Fruit fly (Drosophila melanogaster): ENCODE data around the gene CG42570.

The CG42570 gene

DNA sequence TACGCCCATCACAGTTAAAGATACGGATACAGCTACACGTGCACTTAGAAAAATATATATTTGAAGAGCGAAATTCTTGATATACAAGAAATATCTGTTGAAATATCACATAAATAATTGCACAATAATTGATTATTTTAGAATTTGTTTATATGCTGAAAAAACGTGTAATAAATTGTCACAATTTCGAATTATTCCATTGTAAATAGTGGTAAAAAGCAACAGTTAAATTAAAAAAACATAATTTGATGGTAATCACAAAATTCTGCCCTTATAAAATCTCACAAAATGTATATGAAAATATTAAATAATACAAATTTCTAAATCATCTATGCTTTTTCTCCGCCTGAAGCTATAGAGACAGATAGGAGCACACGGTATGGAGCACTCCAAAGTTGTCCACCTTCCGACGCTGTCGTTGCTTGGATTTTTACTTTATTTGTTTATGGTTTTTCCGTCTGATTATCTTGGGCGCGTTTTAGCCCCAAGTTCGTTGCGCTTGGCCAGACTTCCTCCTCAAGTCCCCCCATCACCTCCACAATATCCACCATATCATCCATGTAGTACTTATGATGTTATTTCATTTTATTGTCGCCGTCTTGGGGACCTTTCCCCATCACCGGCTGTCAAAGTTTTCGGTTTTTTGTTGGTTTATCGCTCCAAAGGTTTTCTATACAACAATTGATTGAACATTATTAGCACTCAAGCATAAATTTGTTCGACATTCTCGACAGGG, 13.2 kb upstream of the CG42570 start:
- no peak for TF ChIP-seq tj (GFP tag; optimal IDR thresholded peaks at IDR 0.05)
- no peak for TF ChIP-seq CG7101 (tag; optimal IDR thresholded peaks at IDR 0.05)
- TF ChIP-seq CG11617 (GFP tag; optimal IDR thresholded peaks at IDR 0.05), result no peak
- no peak for TF ChIP-seq kay (GFP tag; ENCODE audit: borderline replicate concordance)

- TF ChIP-seq cnc (optimal IDR thresholded peaks at IDR 0.05) (no peak), Mnt (GFP tag; optimal IDR thresholded peaks at IDR 0.05) (no peak), pad (GFP tag; optimal IDR thresholded peaks at IDR 0.05) (no peak), Hr96 (GFP tag; optimal IDR thresholded peaks at IDR 0.05) (no peak), CG12768 (GFP tag; optimal IDR thresholded peaks at IDR 0.05) (no peak), CG11617 (GFP tag; optimal IDR thresholded peaks at IDR 0.05) (no peak), CG7101 (tag; optimal IDR thresholded peaks at IDR 0.05) (no peak)
These were observed 11.4 kb upstream of the CG42570 start for dm6 chr3L:15706199-15706598.

dm6 chr3L:15708158-15708557, 9.5 kb upstream of the CG42570 start:
- TF ChIP-seq toe (GFP tag; optimal IDR thresholded peaks at IDR 0.05) (no peak), CG11617 (GFP tag; optimal IDR thresholded peaks at IDR 0.05) (no peak), CG7045 (GFP tag; optimal IDR thresholded peaks at IDR 0.05) (no peak)

DNA sequence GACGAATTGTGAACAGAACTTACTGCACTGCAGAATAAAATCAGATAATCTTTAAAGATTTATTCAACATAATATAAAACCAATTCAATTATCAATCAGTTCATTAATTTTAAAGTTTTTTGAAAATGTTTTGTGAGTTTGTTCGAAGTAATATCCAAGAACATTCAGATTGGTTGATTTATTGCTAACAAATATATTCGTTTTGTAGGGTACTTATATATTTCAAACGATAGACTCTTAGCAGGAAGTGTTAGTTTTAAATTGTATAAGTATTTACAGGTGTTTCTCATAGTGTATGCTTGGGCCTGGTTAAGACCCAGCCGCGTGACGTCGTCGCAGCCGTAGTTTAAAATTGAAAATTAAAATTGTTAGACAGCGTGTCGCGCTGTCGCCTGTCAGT, 9.0 kb upstream of the CG42570 start:
- TF ChIP-seq CG14711 (tag; optimal IDR thresholded peaks at IDR 0.05) (no peak), bab1 (GFP tag; optimal IDR thresholded peaks at IDR 0.05) (peak; percentile 9), CG1620 (GFP tag; optimal IDR thresholded peaks at IDR 0.05) (no peak), toe (GFP tag; optimal IDR thresholded peaks at IDR 0.05) (no peak)

dm6 chr3L:15710125-15710524, 7.5 kb upstream of the CG42570 start:
- TF ChIP-seq CG5204 (GFP tag; optimal IDR thresholded peaks at IDR 0.05) (no peak), pad (GFP tag; optimal IDR thresholded peaks at IDR 0.05) (no peak), CG1620 (GFP tag; optimal IDR thresholded peaks at IDR 0.05) (no peak), ovo (GFP tag; optimal IDR thresholded peaks at IDR 0.05) (no peak), CG33017 (tag; optimal IDR thresholded peaks at IDR 0.05) (no peak), cic (GFP tag; optimal IDR thresholded peaks at IDR 0.05) (no peak), bab1 (GFP tag; optimal IDR thresholded peaks at IDR 0.05) (no peak), Clk (GFP tag; optimal IDR thresholded peaks at IDR 0.05) (no peak), tj (GFP tag; optimal IDR thresholded peaks at IDR 0.05) (no peak), CG11617 (GFP tag; optimal IDR thresholded peaks at IDR 0.05) (no peak), toe (GFP tag; optimal IDR thresholded peaks at IDR 0.05) (no peak)

dm6 chr3L:15711164-15711563, 6.5 kb upstream of the CG42570 start:
- TF ChIP-seq Mnt (GFP tag; optimal IDR thresholded peaks at IDR 0.05) (no peak), ovo (GFP tag; optimal IDR thresholded peaks at IDR 0.05) (no peak), CG12768 (GFP tag; optimal IDR thresholded peaks at IDR 0.05) (no peak), Clk (GFP tag; optimal IDR thresholded peaks at IDR 0.05) (no peak), cnc (optimal IDR thresholded peaks at IDR 0.05) (no peak), pad (GFP tag; optimal IDR thresholded peaks at IDR 0.05) (no peak), kay (GFP tag; ENCODE audit: borderline replicate concordance) (no peak), CG33017 (tag; optimal IDR thresholded peaks at IDR 0.05) (no peak), CG5204 (GFP tag; optimal IDR thresholded peaks at IDR 0.05) (no peak), Hr96 (GFP tag; optimal IDR thresholded peaks at IDR 0.05) (no peak), Crg-1 (GFP tag; optimal IDR thresholded peaks at IDR 0.05) (no peak), CG7101 (tag; optimal IDR thresholded peaks at IDR 0.05) (no peak), CG11617 (GFP tag; optimal IDR thresholded peaks at IDR 0.05) (no peak), CG1620 (GFP tag; optimal IDR thresholded peaks at IDR 0.05) (no peak), tj (GFP tag; optimal IDR thresholded peaks at IDR 0.05) (no peak), toe (GFP tag; optimal IDR thresholded peaks at IDR 0.05) (no peak), CG14711 (tag; optimal IDR thresholded peaks at IDR 0.05) (no peak), CG7045 (GFP tag; optimal IDR thresholded peaks at IDR 0.05) (no peak), cic (GFP tag; optimal IDR thresholded peaks at IDR 0.05) (no peak)

DNA sequence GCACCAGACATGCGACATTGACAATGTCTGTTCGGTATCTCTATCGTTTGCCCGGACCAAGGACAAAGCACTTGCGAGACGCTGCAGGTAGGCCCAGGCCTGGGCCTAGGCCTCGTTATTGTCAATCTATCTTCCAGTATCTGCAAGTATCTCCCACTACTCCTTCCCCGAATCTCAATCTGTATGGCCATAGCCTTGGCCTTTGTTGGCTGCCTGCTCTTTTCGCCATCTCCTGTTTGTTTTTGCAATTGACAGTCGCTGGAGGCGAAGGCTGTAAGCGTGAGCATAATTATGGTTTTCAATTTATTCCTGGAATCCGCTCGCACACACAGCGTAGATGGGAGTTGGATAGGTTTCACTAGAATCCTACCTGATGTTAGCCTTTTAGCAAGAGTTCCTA, 5.6 kb upstream of the CG42570 start:
- no peak for TF ChIP-seq CG5204 (GFP tag; optimal IDR thresholded peaks at IDR 0.05)
- TF ChIP-seq CG1620 (GFP tag; optimal IDR thresholded peaks at IDR 0.05), result no peak
- no peak for TF ChIP-seq kay (GFP tag; ENCODE audit: borderline replicate concordance)
- TF ChIP-seq Clk (GFP tag; optimal IDR thresholded peaks at IDR 0.05), result no peak
- no peak for TF ChIP-seq pad (GFP tag; optimal IDR thresholded peaks at IDR 0.05)
- no peak for TF ChIP-seq cnc (optimal IDR thresholded peaks at IDR 0.05)
- no peak for TF ChIP-seq CG7101 (tag; optimal IDR thresholded peaks at IDR 0.05)
- TF ChIP-seq Mnt (GFP tag; optimal IDR thresholded peaks at IDR 0.05), result no peak
- TF ChIP-seq CG14711 (tag; optimal IDR thresholded peaks at IDR 0.05), result no peak
